Fruit fly (Drosophila melanogaster) S2 (cell line): Measurements from ENCODE around the gene Smvt.

Experiments used
- CG8478 ChIP-seq: fragments of >200 bp; optimal IDR thresholded peaks from 2 replicates; lab custom pipeline; 2018
- CTCF ChIP-seq, 2 experiments: fragments of >200 bp; optimal IDR thresholded peaks; 2 replicates each; lab custom pipeline; 2018

DNA sequence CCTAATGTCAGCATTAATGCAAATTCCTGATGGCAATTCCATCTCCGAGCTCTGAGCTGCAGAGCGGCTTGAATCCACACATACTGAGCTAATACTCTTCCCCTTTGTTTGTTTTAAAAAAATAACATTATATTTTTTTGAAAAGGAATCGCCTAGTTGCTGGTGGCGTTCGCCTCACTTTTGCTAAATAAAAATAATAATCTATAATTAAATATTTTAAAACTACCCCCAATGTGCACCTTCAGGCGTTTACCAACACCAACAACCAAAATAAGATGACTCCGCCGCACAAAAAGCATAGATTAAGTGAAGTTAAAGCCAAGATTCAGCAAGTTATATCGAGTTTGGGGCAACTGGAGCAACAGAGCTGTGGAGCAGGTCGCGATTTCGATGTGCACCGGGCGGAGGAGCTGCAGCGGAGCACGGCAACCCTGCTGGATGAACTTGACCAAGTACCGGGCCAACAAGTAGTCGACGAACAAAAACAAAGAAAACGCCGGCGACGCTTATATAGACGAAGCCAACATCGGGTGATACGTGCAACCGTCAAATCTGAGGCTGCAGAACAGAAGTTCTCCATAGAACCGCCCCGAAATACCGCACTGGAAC is 17.2 kb downstream of the Smvt start, which contains the start of gene CG1896:
- TF ChIP-seq CG8478 (lab: Kevin White, UChicago) = no peak
- TF ChIP-seq CTCF (optimal IDR thresholded peaks at IDR 0.05; lab: Kevin White, UChicago) = no peak
